Worm (Caenorhabditis elegans): ENCODE data around the gene mogs-1.

DNA sequence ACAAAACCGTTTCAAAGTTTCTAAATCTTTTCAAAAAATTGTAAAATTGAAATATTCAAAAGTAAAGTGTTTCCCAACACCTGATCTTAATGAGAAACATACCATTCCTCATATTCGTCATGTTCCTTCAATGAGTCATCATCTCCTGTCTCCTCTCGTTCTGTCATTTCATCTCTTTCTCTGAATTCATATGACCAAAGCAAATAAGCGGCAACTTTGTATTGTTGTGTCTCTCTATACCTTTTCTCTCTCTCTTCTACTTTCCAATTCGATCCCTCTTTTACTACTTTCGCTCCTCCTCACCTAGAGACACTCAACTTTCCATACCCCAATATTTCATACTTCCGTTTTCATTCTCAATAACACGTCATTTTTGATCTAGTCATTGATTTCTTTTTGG is 13.5 kb downstream of the mogs-1 start:
- TF ChIP-seq ceh-82 (tag; optimal IDR thresholded peaks at IDR 0.05) (no peak), ceh-9 (tag; optimal IDR thresholded peaks at IDR 0.05) (no peak), fkh-2 (tag; optimal IDR thresholded peaks at IDR 0.05) (no peak), pqm-1 (tag; optimal IDR thresholded peaks at IDR 0.05) (no peak)
